Worm (Caenorhabditis elegans) whole organism, L4/young adult: ENCODE data around the gene T27E9.2.

ENCODE experiments used
- W03F9.2 ChIP-seq: fragments of 150-350 bp; optimal IDR thresholded peaks from 2 replicates; lab custom pipeline; 2014; ENCODE audit warnings: missing biosample characterization, missing genetic modification characterization
- dao-5 ChIP-seq: sonication (generic microtip); optimal IDR thresholded peaks from 2 replicates; lab custom pipeline; 2016; ENCODE audit warnings: missing genotype, missing genetic modification characterization, moderate library complexity, missing compliant biosample characterization
- him-1 ChIP-seq: sonication (generic microtip); optimal IDR thresholded peaks from 2 replicates; lab custom pipeline; 2016; ENCODE audit warnings: missing genotype, missing genetic modification reagents, missing genetic modification characterization, missing compliant biosample characterization

ce11 chrIII:13435570-13435969 lies 26.8 kb downstream of the T27E9.2 start, which contains the start of gene F45G2.8:
- TF ChIP-seq W03F9.2 (no peak), dao-5 (tag; lab: Kevin White, UChicago) (no peak), him-1 (tag; lab: Kevin White, UChicago) (no peak)
